1 fruit fly cellular context compared by ENCODE assay signal in the genomic region with DNA sequence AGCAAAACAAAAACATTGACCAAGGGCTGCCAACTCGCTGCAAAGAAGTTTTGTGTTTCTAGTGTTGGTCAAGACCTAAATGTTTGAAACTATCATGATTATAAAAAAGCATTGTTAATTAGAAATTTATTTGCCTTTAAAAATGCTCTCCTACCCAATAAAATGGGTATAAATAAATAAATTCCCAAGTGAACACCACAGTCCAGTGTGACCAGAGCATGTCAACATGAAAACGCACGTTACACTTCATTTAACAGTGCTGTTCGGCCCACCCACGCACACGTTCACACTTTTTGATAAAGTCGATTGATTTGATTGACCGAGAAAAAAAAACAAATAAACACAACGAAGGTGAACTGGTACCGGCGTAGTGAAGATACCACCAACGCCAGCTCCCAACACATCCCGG.
TF ChIP-seq lines count a peak whose summit lies in the region.

CG9356 (minus strand) TSS at position 166 of the 409 bp plus-strand sequence.
BBIP1 (plus strand) TSS at position 282 of the 409 bp plus-strand sequence.
CG8135 (plus strand) TSS at position 282 of the 409 bp plus-strand sequence.

TF ChIP-seq in whole organism, embryonic, 481 proteins besides CTCF, POLR2A, EP300 and RAD21 (continued from another document):
- TF ChIP-seq CG1792 (GFP tag; optimal IDR thresholded peaks at IDR 0.05; lab: Kevin White, UChicago) = peak; percentile 66
- TF ChIP-seq CG10462 (GFP tag; optimal IDR thresholded peaks at IDR 0.05; lab: Kevin White, UChicago) = peak; percentile 74
- TF ChIP-seq CG7786 (GFP tag; optimal IDR thresholded peaks at IDR 0.05; lab: Kevin White, UChicago) = peak; percentile 76
- peak; percentile 57; the same call in 1 of the 2 replicates for TF ChIP-seq unc-4 (GFP tag; IDR thresholded peaks at IDR 0.05; lab: Robert Waterston, UW; ENCODE audit: partially characterized antibody)
- peak; percentile 79 for TF ChIP-seq CG15601 (tag; optimal IDR thresholded peaks at IDR 0.05; lab: Kevin White, UChicago)
- TF ChIP-seq CG2712 (tag; optimal IDR thresholded peaks at IDR 0.05; lab: Kevin White, UChicago) = peak; percentile 79
- peak; percentile 73 for TF ChIP-seq CG10366 (GFP tag; IDR thresholded peaks at IDR 0.05; lab: Robert Waterston, UW)
- TF ChIP-seq abd-A (tag; optimal IDR thresholded peaks at IDR 0.05; lab: Kevin White, UChicago) = no peak
- TF ChIP-seq CG30020 (tag; optimal IDR thresholded peaks at IDR 0.05; lab: Kevin White, UChicago) = peak; percentile 59
- peak; percentile 67 for TF ChIP-seq CG6689 (GFP tag; IDR thresholded peaks at IDR 0.05; lab: Robert Waterston, UW)
- no peak for TF ChIP-seq Oli (tag; optimal IDR thresholded peaks at IDR 0.05; lab: Kevin White, UChicago)
- TF ChIP-seq CG32532 (GFP tag; IDR thresholded peaks at IDR 0.05; lab: Robert Waterston, UW) = peak; percentile 74
- no peak for TF ChIP-seq zen2 (GFP tag; IDR thresholded peaks at IDR 0.05; lab: Robert Waterston, UW; ENCODE audit: partially characterized antibody)
- no peak for TF ChIP-seq Vsx1 (GFP tag; optimal IDR thresholded peaks at IDR 0.05; lab: Kevin White, UChicago)
- TF ChIP-seq org-1 (GFP tag; optimal IDR thresholded peaks at IDR 0.05; lab: Kevin White, UChicago) = no peak
- peak; percentile 40 for TF ChIP-seq CG12236 (GFP tag; optimal IDR thresholded peaks at IDR 0.05; lab: Kevin White, UChicago)
- TF ChIP-seq CG34422 (GFP tag; IDR thresholded peaks at IDR 0.05; lab: Robert Waterston, UW) = peak; percentile 80
- peak; percentile 100 for TF ChIP-seq trem (tag; optimal IDR thresholded peaks at IDR 0.05; lab: Kevin White, UChicago)
- TF ChIP-seq CG3726 (GFP tag; IDR thresholded peaks at IDR 0.05; lab: Robert Waterston, UW) = no peak
- TF ChIP-seq NFAT (GFP tag; IDR thresholded peaks at IDR 0.05; lab: Robert Waterston, UW) = peak; percentile 24; the same call in 1 of the 2 replicates
- TF ChIP-seq Bgb (GFP tag; IDR thresholded peaks at IDR 0.05; lab: Robert Waterston, UW; ENCODE audit: partially characterized antibody) = no peak
- no peak for TF ChIP-seq aop (GFP tag; IDR thresholded peaks at IDR 0.05; lab: Robert Waterston, UW)
- TF ChIP-seq CG6654 (GFP tag; optimal IDR thresholded peaks at IDR 0.05; lab: Kevin White, UChicago) = no peak
- TF ChIP-seq CG12071 (GFP tag; optimal IDR thresholded peaks at IDR 0.05; lab: Kevin White, UChicago) = no peak
- TF ChIP-seq ssp (GFP tag; IDR thresholded peaks at IDR 0.05; lab: Robert Waterston, UW) = no peak
- TF ChIP-seq fu2 (GFP tag; optimal IDR thresholded peaks at IDR 0.05; lab: Kevin White, UChicago) = peak; percentile 71
- TF ChIP-seq ase (GFP tag; IDR thresholded peaks at IDR 0.05; lab: Robert Waterston, UW) = no peak
- no peak for TF ChIP-seq pros (GFP tag; optimal IDR thresholded peaks at IDR 0.05; lab: Kevin White, UChicago)
- no peak for TF ChIP-seq ato (GFP tag; IDR thresholded peaks at IDR 0.05; lab: Robert Waterston, UW; ENCODE audit: partially characterized antibody)
- TF ChIP-seq gt (GFP tag; IDR thresholded peaks at IDR 0.05; lab: Robert Waterston, UW) = no peak
- peak; percentile 56 for TF ChIP-seq CG6254 (GFP tag; optimal IDR thresholded peaks at IDR 0.05; lab: Kevin White, UChicago)
- TF ChIP-seq CG18599 (GFP tag; optimal IDR thresholded peaks at IDR 0.05; lab: Kevin White, UChicago) = peak; percentile 66
- TF ChIP-seq bowl (GFP tag; IDR thresholded peaks at IDR 0.05; lab: Robert Waterston, UW) = no peak
- no peak for TF ChIP-seq CG15011 (GFP tag; optimal IDR thresholded peaks at IDR 0.05; lab: Kevin White, UChicago)
- TF ChIP-seq HLHmδ (GFP tag; optimal IDR thresholded peaks at IDR 0.05; lab: Kevin White, UChicago) = no peak
- TF ChIP-seq CG12155 (GFP tag; optimal IDR thresholded peaks at IDR 0.05; lab: Kevin White, UChicago) = peak; percentile 81
- no peak for TF ChIP-seq mld (GFP tag; IDR thresholded peaks at IDR 0.05; lab: Robert Waterston, UW; ENCODE audit: partially characterized antibody)
- TF ChIP-seq CG1603 (tag; optimal IDR thresholded peaks at IDR 0.05; lab: Kevin White, UChicago) = peak; percentile 85
- no peak for TF ChIP-seq ATbp (GFP tag; optimal IDR thresholded peaks at IDR 0.05; lab: Kevin White, UChicago)
TF ChIP-seq in whole organism, embryonic: peak in this region for 302.
